Worm (Caenorhabditis elegans) whole organism, L1 larva: Measurements from ENCODE around the gene F54E7.9.
A peak's percentile ranks its signal among the peaks of the same experiment; 100 is the strongest.

Experiments used
- F16B12.6 ChIP-seq: fragments of 150-350 bp; optimal IDR thresholded peaks from 2 replicates; lab custom pipeline; 2014; ENCODE audit warnings: missing biosample characterization, missing genetic modification characterization
- Y116A8C.19 ChIP-seq: sonication (generic microtip); optimal IDR thresholded peaks from 2 replicates; lab custom pipeline; 2016; ENCODE audit warnings: missing compliant biosample characterization, missing genetic modification characterization, borderline replicate concordance
- aha-1 ChIP-seq: fragments of 150-350 bp; optimal IDR thresholded peaks from 2 replicates; lab custom pipeline; 2014; ENCODE audit warnings: missing biosample characterization, missing genetic modification characterization
- ceh-63 ChIP-seq: fragments of 200-800 bp; sonication (Bioruptor generic); optimal IDR thresholded peaks from 2 replicates; lab custom pipeline; 2018; ENCODE audit warnings: mild to moderate bottlenecking, missing genetic modification characterization, missing compliant biosample characterization
- ceh-88 ChIP-seq: fragments of 200-800 bp; sonication (Bioruptor generic); IDR thresholded peaks from 2 replicates; pipeline ENCODE4 v1.3.6; 2022; ENCODE audit warnings: missing genetic modification characterization, missing compliant biosample characterization
- ceh-90 ChIP-seq: sonication (generic microtip); optimal IDR thresholded peaks from 2 replicates; lab custom pipeline; 2016; ENCODE audit warnings: missing genetic modification characterization, missing compliant biosample characterization
- ces-1 ChIP-seq: fragments of 150-350 bp; optimal IDR thresholded peaks from 2 replicates; lab custom pipeline; 2014; ENCODE audit warnings: missing biosample characterization, missing genetic modification reagents, missing genetic modification characterization
- dpl-1 ChIP-seq, 3 experiments: fragments of 150-350 bp in 2 of 3; sonication (generic microtip) in 1 of 3; optimal IDR thresholded peaks; 2 replicates each; lab custom pipeline; 2014 to 2017; ENCODE audit warnings: missing biosample characterization in 3 of 3, missing genetic modification characterization in 3 of 3, missing genetic modification reagents in 3 of 3
- efl-1 ChIP-seq, 4 experiments: fragments of 150-350 bp; optimal IDR thresholded peaks in 3 of 4; peaks in 1 of 4; 1 replicate in 1 of 4; 2 replicates in 3 of 4; lab custom pipeline; 2014; ENCODE audit warnings: missing biosample characterization in 2 of 4, missing genetic modification characterization in 2 of 4, missing genetic modification reagents in 2 of 4
- elt-2 ChIP-seq: sonication (generic microtip); optimal IDR thresholded peaks from 2 replicates; lab custom pipeline; 2016; ENCODE audit warnings: missing genetic modification characterization, mild to moderate bottlenecking, inconsistent platforms, missing compliant biosample characterization, missing genetic modification reagents
- ets-5 ChIP-seq: fragments of 200-800 bp; sonication (Bioruptor generic); IDR thresholded peaks from 2 replicates; pipeline ENCODE4 v1.3.6; 2022; ENCODE audit warnings: missing genetic modification characterization, missing compliant biosample characterization
- fkh-10 ChIP-seq: sonication (generic microtip); optimal IDR thresholded peaks from 2 replicates; lab custom pipeline; 2017; ENCODE audit warnings: missing biosample characterization, missing genetic modification reagents, missing genetic modification characterization
- grh-1 ChIP-seq: fragments of 200-800 bp; sonication (Bioruptor generic); IDR thresholded peaks from 2 replicates; pipeline ENCODE4 v1.3.6; 2022; ENCODE audit warnings: missing genetic modification reagents, missing genetic modification characterization, missing compliant biosample characterization
- hpl-2 ChIP-seq: fragments of 150-350 bp; optimal IDR thresholded peaks from 2 replicates; lab custom pipeline; 2014; ENCODE audit warnings: missing biosample characterization, missing genetic modification reagents, missing genetic modification characterization
- isw-1 ChIP-seq: fragments of 200-800 bp; sonication (Bioruptor generic); IDR thresholded peaks from 2 replicates; pipeline ENCODE4 v1.3.6; 2022; ENCODE audit warnings: missing genetic modification characterization, missing compliant biosample characterization
- lin-14 ChIP-seq: fragments of 200-800 bp; sonication (Bioruptor generic); optimal IDR thresholded peaks from 2 replicates; lab custom pipeline; 2018; ENCODE audit warnings: mild to moderate bottlenecking, missing genetic modification characterization, moderate library complexity, missing compliant biosample characterization
- lin-15B ChIP-seq: fragments of 150-350 bp; sonication (generic microtip); optimal IDR thresholded peaks from 3 replicates; lab custom pipeline; 2014; ENCODE audit warnings: missing biosample characterization, missing genetic modification characterization
- lin-35 ChIP-seq, 2 experiments: fragments of 150-350 bp; optimal IDR thresholded peaks; 2 replicates each; lab custom pipeline; 2014; ENCODE audit warnings: missing biosample characterization in 2 of 2, missing genetic modification characterization in 2 of 2, missing genetic modification reagents in 2 of 2
- lin-39 ChIP-seq: fragments of 150-350 bp; optimal IDR thresholded peaks from 2 replicates; lab custom pipeline; 2014; ENCODE audit warnings: missing biosample characterization, missing genetic modification reagents, missing genetic modification characterization
- lir-3 ChIP-seq: sonication (generic microtip); optimal IDR thresholded peaks from 2 replicates; lab custom pipeline; 2016; ENCODE audit warnings: mild to moderate bottlenecking, missing genetic modification characterization, moderate library complexity, missing compliant biosample characterization; ENCODE audit not compliant: poor library complexity
- lsy-2 ChIP-seq, 2 experiments: fragments of 150-350 bp; optimal IDR thresholded peaks; 2 replicates each; lab custom pipeline; 2014; ENCODE audit warnings: missing biosample characterization in 2 of 2, missing genetic modification characterization in 2 of 2
- mab-9 ChIP-seq: fragments of 200-800 bp; sonication (Bioruptor generic); IDR thresholded peaks from 2 replicates; pipeline ENCODE4 v1.3.6; 2022; ENCODE audit warnings: missing genetic modification reagents, missing genetic modification characterization, missing compliant biosample characterization
- mef-2 ChIP-seq: fragments of 150-350 bp; optimal IDR thresholded peaks from 2 replicates; lab custom pipeline; 2014; ENCODE audit warnings: missing biosample characterization, missing genetic modification characterization
- nhr-19 ChIP-seq: fragments of 200-800 bp; sonication (Bioruptor generic); conservative IDR thresholded peaks from 2 replicates; pipeline ENCODE4 v1.3.6; 2022; ENCODE audit warnings: missing genetic modification characterization, missing compliant biosample characterization
- nhr-20 ChIP-seq: sonication (generic microtip); optimal IDR thresholded peaks from 2 replicates; lab custom pipeline; 2016; ENCODE audit warnings: mild to moderate bottlenecking, missing genetic modification characterization, missing compliant biosample characterization
- nhr-28 ChIP-seq: fragments of 150-350 bp; optimal IDR thresholded peaks from 2 replicates; lab custom pipeline; 2014; ENCODE audit warnings: missing biosample characterization, missing genetic modification characterization
- nhr-47 ChIP-seq: sonication (generic microtip); optimal IDR thresholded peaks from 2 replicates; lab custom pipeline; 2016; ENCODE audit warnings: mild to moderate bottlenecking, missing genetic modification characterization, moderate library complexity, missing compliant biosample characterization
- nhr-71 ChIP-seq: sonication (generic microtip); optimal IDR thresholded peaks from 2 replicates; lab custom pipeline; 2016; ENCODE audit warnings: mild to moderate bottlenecking, missing genetic modification characterization, moderate library complexity, missing compliant biosample characterization
- pqm-1 ChIP-seq: sonication (generic microtip); optimal IDR thresholded peaks from 3 replicates; lab custom pipeline; 2017; ENCODE audit warnings: missing biosample characterization, missing genetic modification characterization
- rnt-1 ChIP-seq: sonication (generic microtip); optimal IDR thresholded peaks from 2 replicates; lab custom pipeline; 2016; ENCODE audit warnings: mild to moderate bottlenecking, missing genetic modification characterization, moderate library complexity, missing compliant biosample characterization
- skn-1 ChIP-seq: fragments of 150-350 bp; optimal IDR thresholded peaks from 2 replicates; lab custom pipeline; 2014; ENCODE audit warnings: missing biosample characterization, missing genetic modification characterization
- snpc-4 ChIP-seq: fragments of 150-350 bp; optimal IDR thresholded peaks from 2 replicates; lab custom pipeline; 2014; ENCODE audit warnings: missing biosample characterization, missing genetic modification characterization
- snu-23 ChIP-seq: sonication (generic microtip); optimal IDR thresholded peaks from 2 replicates; lab custom pipeline; 2016; ENCODE audit warnings: missing genetic modification characterization, missing compliant biosample characterization
- tbx-2 ChIP-seq: sonication (generic microtip); optimal IDR thresholded peaks from 2 replicates; lab custom pipeline; 2016; ENCODE audit warnings: missing genetic modification characterization, missing compliant biosample characterization
- unc-130 ChIP-seq: fragments of 150-350 bp; optimal IDR thresholded peaks from 2 replicates; lab custom pipeline; 2017; ENCODE audit warnings: missing biosample characterization, missing genetic modification characterization, inconsistent platforms
- unc-86 ChIP-seq: sonication (generic microtip); optimal IDR thresholded peaks from 2 replicates; lab custom pipeline; 2016; ENCODE audit warnings: missing genetic modification characterization, missing compliant biosample characterization
- unc-98 ChIP-seq: fragments of 200-800 bp; sonication (Bioruptor generic); IDR thresholded peaks from 2 replicates; pipeline ENCODE4 v1.3.6; 2022; ENCODE audit warnings: missing genetic modification characterization, missing compliant biosample characterization
- vab-15 ChIP-seq: sonication (generic microtip); optimal IDR thresholded peaks from 2 replicates; lab custom pipeline; 2017; ENCODE audit warnings: missing genotype, mild to moderate bottlenecking, missing genetic modification characterization, missing compliant biosample characterization
- xbp-1 ChIP-seq: sonication (generic microtip); optimal IDR thresholded peaks from 2 replicates; lab custom pipeline; 2016; ENCODE audit warnings: missing genetic modification characterization, missing compliant biosample characterization
- zag-1 ChIP-seq: fragments of 150-350 bp; optimal IDR thresholded peaks from 2 replicates; lab custom pipeline; 2014; ENCODE audit warnings: missing biosample characterization, missing genetic modification characterization
- ztf-11 ChIP-seq, 2 experiments: sonication (generic microtip); optimal IDR thresholded peaks; 2 replicates each; lab custom pipeline; 2016 to 2017; ENCODE audit warnings: missing genetic modification characterization in 2 of 2, missing biosample characterization in 1 of 2, missing compliant biosample characterization in 1 of 2
- ztf-4 ChIP-seq: fragments of 150-350 bp; optimal IDR thresholded peaks from 2 replicates; lab custom pipeline; 2014; ENCODE audit warnings: missing biosample characterization, missing genetic modification characterization

The F54E7.9 gene

DNA sequence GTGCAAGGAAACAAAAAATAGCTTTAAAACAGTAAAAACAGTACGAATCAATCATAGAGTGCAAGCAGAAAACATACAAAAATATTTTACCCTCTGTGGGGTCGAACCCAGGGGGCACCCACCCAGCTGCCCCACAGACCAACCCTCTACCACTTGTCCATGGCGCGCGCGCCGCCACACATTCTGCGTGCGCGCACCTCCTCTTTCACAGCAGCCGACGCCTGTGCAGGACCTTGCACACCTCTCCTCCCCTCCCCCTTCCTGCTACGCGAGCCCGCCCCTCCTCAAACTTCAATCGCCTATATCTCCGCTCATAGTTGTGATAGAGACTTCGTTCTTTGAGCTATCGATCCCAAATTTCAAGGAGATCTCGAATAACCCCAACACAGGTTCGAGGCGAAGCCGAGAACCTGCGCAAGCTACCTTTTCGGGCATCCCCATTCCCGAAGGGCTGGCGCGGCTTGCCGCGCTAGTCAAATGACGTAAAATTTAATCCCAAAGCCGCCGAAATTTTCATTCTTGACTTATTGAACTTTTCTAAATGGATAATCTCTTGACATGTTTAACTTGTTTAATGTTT, 40.3 kb downstream of the F54E7.9 start:
- TF ChIP-seq snpc-4 (tag; lab: Kevin White, UChicago) (peak; percentile 53), nhr-19 (GFP tag; lab: Robert Waterston, UW) (peak; percentile 90), unc-98 (GFP tag; lab: Robert Waterston, UW) (0 out of 2 replicates have a peak, but pooled peaks have one; percentile 31), rnt-1 (peak; percentile 51), isw-1 (peak; percentile 30; the same call in 1 of the 2 replicates), ceh-88 (GFP tag; lab: Robert Waterston, UW) (peak; percentile 52; the same call in 1 of the 2 replicates), grh-1 (peak; percentile 81), nhr-71 (tag; lab: Kevin White, UChicago) (peak; percentile 24), mab-9 (GFP tag; lab: Robert Waterston, UW) (peak; percentile 72; the same call in 1 of the 2 replicates), lin-14 (peak; percentile 23)

DNA sequence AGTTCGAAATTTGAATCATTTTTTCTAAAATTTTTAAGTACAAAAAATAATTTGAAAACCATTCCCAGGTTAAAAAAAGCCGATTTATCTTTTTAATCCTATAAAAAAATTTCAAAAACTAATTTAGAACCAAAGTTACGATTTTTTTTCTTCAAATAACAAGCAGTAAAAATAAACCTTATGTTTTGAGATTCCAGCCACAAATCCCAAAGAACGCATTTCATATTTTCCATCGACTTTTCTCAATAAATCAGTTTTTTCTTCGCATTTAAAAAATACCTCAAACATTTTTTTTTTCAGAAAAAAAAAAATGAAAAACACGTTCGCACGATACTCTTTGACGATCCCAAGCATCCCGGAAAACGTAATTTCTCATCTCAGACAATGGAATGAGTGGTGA, 42.5 kb downstream of the F54E7.9 start, which contains the start of gene ckk-1:
ckk-1 (plus strand) TSS at position 301 of the 400 bp plus-strand sequence.
- TF ChIP-seq nhr-47 (tag; lab: Kevin White, UChicago) (no peak), ces-1 (GFP tag; lab: Kevin White, UChicago) (no peak), pqm-1 (no peak), lin-39 (tag; lab: Kevin White, UChicago) (no peak), dpl-1 (GFP tag; optimal IDR thresholded peaks at IDR 0.05; lab: Kevin White, UChicago) (no peak), tbx-2 (tag; lab: Kevin White, UChicago) (no peak), skn-1 (tag; lab: Kevin White, UChicago) (no peak), aha-1 (tag; lab: Kevin White, UChicago) (no peak), snpc-4 (tag; lab: Kevin White, UChicago) (no peak), ceh-63 (no peak)

DNA sequence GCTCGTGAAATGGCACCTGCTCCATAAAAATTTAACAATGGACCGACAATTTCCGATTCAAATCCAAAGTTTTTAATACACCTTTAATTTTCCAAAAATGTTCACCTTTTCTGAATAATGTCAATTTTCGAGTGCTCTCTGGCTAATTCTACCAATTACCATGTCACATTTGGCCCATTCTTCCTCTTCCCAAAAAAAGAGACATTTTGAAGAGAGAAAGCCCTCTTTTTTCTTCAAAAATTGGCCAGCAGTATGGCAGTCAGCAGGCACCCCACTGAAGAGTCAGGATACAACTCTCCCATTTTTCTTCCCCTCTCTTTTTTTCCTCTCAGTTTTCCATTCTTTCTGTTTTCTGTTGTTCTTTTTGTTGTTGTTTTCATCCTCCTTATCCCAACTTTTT, 43.2 kb downstream of the F54E7.9 start:
- TF ChIP-seq lin-35 (GFP tag; optimal IDR thresholded peaks at IDR 0.05; lab: Kevin White, UChicago): no peak
- TF ChIP-seq lin-14: peak; percentile 48

DNA sequence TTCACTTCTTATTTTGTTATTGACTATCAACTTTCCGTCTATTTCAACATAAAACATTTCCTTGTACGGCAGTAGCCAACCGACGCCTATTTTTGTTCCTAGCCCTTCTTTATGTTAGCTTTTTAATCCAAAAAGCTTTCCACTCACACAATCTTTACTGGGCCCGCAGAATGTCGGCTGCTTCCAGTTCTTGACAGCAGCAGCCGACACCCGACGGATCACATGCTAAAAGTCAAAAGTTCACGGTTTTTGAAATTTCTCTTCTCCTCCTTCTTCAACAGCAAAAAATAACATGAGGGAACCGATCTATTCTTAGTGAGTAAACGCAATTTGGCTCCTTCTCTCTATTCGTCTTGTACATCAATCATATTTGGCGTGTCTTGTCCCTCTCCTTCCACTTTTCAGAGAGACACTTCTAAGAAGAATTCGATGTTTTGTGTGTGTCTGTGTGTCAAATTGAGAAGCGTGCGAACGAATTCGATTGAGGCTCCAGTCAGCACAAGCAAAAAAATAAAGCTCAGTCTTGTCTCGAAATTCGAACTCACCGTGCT, 45.2 kb downstream of the F54E7.9 start:
- TF ChIP-seq mef-2 (tag; lab: Kevin White, UChicago): no peak
- peak; percentile 45 for TF ChIP-seq ces-1 (GFP tag; lab: Kevin White, UChicago)
- TF ChIP-seq fkh-10 (GFP tag; lab: Kevin White, UChicago): peak; percentile 89
- peak; percentile 87 for TF ChIP-seq snpc-4 (tag; lab: Kevin White, UChicago)
- no peak for TF ChIP-seq aha-1 (tag; lab: Kevin White, UChicago)
- peak; percentile 69 for TF ChIP-seq lin-14
- TF ChIP-seq, all 84 proteins: peak for 4

DNA sequence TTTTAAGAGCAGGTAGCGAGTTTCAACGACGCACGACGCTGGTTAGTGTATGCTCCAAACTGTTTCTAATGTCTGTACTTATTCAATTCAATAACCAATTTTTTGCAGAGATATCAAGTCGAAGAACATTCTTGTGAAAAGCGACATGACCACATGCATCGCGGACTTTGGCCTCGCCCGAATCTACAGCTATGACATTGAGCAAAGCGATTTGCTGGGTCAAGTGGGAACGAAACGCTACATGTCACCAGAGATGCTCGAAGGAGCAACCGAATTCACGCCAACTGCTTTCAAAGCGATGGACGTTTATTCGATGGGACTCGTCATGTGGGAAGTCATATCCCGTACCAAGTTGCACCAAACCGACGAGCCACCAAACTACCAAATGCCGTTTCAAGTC, 47.3 kb downstream of the F54E7.9 start:
- TF ChIP-seq lin-14 (peak; percentile 40), xbp-1 (no peak), lin-39 (tag; lab: Kevin White, UChicago) (no peak), elt-2 (tag; lab: Kevin White, UChicago) (no peak), nhr-71 (tag; lab: Kevin White, UChicago) (peak; percentile 42), hpl-2 (GFP tag; lab: Kevin White, UChicago) (no peak), unc-86 (tag; lab: Kevin White, UChicago) (no peak), lir-3 (no peak), ztf-11 (tag; optimal IDR thresholded peaks at IDR 0.05; lab: Kevin White, UChicago) (no peak), efl-1 (optimal IDR thresholded peaks at IDR 0.05; lab: Kevin White, UChicago) (no peak), efl-1 (GFP tag; optimal IDR thresholded peaks at IDR 0.05 in 1 of 2; lab: Kevin White, UChicago) (peak in 1 of 2 experiments; percentile 72), nhr-28 (tag; lab: Kevin White, UChicago) (no peak), ztf-4 (tag; lab: Kevin White, UChicago) (no peak), vab-15 (no peak), pqm-1 (no peak), skn-1 (tag; lab: Kevin White, UChicago) (no peak), ceh-90 (tag; lab: Kevin White, UChicago) (no peak), nhr-20 (tag; lab: Kevin White, UChicago) (no peak), ceh-63 (no peak), zag-1 (tag; lab: Kevin White, UChicago) (no peak), Y116A8C.19 (tag; lab: Kevin White, UChicago) (no peak), snu-23 (peak; percentile 2), unc-130 (tag; lab: Kevin White, UChicago) (peak; percentile 63), lsy-2 (tag; optimal IDR thresholded peaks at IDR 0.05; lab: Kevin White, UChicago) (peak in 1 of 2 experiments; percentile 21), F16B12.6 (tag; lab: Kevin White, UChicago) (no peak), ets-5 (GFP tag; lab: Robert Waterston, UW) (no peak), isw-1 (no peak), lin-15B (tag; lab: Kevin White, UChicago) (no peak)
